Worm (Caenorhabditis elegans): ENCODE results near the gene ZC455.1.

Gene ZC455.1

ce11 chrV:12780248-12780647, 6.9 kb downstream of the ZC455.1 start (continued):
- TF ChIP-seq ceh-27 (GFP tag; optimal IDR thresholded peaks at IDR 0.05) (peak; percentile 75), somi-1 (GFP tag; optimal IDR thresholded peaks at IDR 0.05) (peak; percentile 65), F57C9.4 (tag; optimal IDR thresholded peaks at IDR 0.05) (no peak), snpc-1.3 (tag; optimal IDR thresholded peaks at IDR 0.05; ENCODE audit: insufficient read depth) (peak; percentile 69), K12H6.12 (tag; optimal IDR thresholded peaks at IDR 0.05) (peak; percentile 44), pbrm-1 (GFP tag; IDR thresholded peaks at IDR 0.05) (peak; percentile 81), nhr-90 (tag; optimal IDR thresholded peaks at IDR 0.05) (peak; percentile 75), snpc-1.1 (tag; optimal IDR thresholded peaks at IDR 0.05; ENCODE audit: insufficient read depth) (peak; percentile 2), rpc-1 (optimal IDR thresholded peaks at IDR 0.05) (peak; percentile 87), rpc-1 (tag; optimal IDR thresholded peaks at IDR 0.05) (peak; percentile 89), aptf-2 (GFP tag; conservative IDR thresholded peaks at IDR 0.05) (peak; percentile 64; the same call in 1 of the 2 replicates), cebp-1 (GFP tag; IDR thresholded peaks at IDR 0.05) (0 out of 2 replicates have a peak, but pooled peaks have one; percentile 60), cebp-1 (tag; optimal IDR thresholded peaks at IDR 0.05) (no peak), Y56A3A.18 (GFP tag; IDR thresholded peaks at IDR 0.05) (peak; percentile 79), F22D6.2 (tag; optimal IDR thresholded peaks at IDR 0.05) (no peak), akir-1 (GFP tag; optimal IDR thresholded peaks at IDR 0.05) (no peak), attf-6 (GFP tag; IDR thresholded peaks at IDR 0.05) (no peak), ztf-25 (GFP tag; IDR thresholded peaks at IDR 0.05) (peak; percentile 85), ceh-40 (GFP tag; IDR thresholded peaks at IDR 0.05) (peak; percentile 78; the same call in 1 of the 2 replicates), lin-40 (tag; optimal IDR thresholded peaks at IDR 0.05) (peak; percentile 14), F55B11.4 (tag; optimal IDR thresholded peaks at IDR 0.05; ENCODE audit: borderline replicate concordance, insufficient read depth) (no peak), let-526 (GFP tag; IDR thresholded peaks at IDR 0.05) (peak; percentile 60; the same call in 1 of the 2 replicates), aptf-3 (GFP tag; IDR thresholded peaks at IDR 0.05) (0 out of 2 replicates have a peak, but pooled peaks have one; percentile 26), nhr-27 (tag; optimal IDR thresholded peaks at IDR 0.05) (peak; percentile 17), repo-1 (tag; optimal IDR thresholded peaks at IDR 0.05) (peak; percentile 15), ceh-58 (GFP tag; IDR thresholded peaks at IDR 0.05) (peak; percentile 83; the same call in 1 of the 2 replicates), ztf-6 (GFP tag; IDR thresholded peaks at IDR 0.05) (0 out of 2 replicates have a peak, but pooled peaks have one; percentile 53)

- no peak for TF ChIP-seq let-607 (tag; optimal IDR thresholded peaks at IDR 0.05)
- no peak for TF ChIP-seq attf-6 (GFP tag; IDR thresholded peaks at IDR 0.05)
- TF ChIP-seq ceh-40 (GFP tag; IDR thresholded peaks at IDR 0.05) = no peak
- no peak for TF ChIP-seq ets-4 (GFP tag; optimal IDR thresholded peaks at IDR 0.05)
- TF ChIP-seq tbx-9 (tag; optimal IDR thresholded peaks at IDR 0.05; ENCODE audit: borderline replicate concordance) = no peak
- no peak for TF ChIP-seq K12H6.12 (tag; optimal IDR thresholded peaks at IDR 0.05)
- TF ChIP-seq xnd-1 (tag; optimal IDR thresholded peaks at IDR 0.05) = no peak
- TF ChIP-seq hlh-12 (tag; optimal IDR thresholded peaks at IDR 0.05) = no peak
- no peak for TF ChIP-seq ztf-22 (GFP tag; optimal IDR thresholded peaks at IDR 0.05)
- TF ChIP-seq F52B5.7 (tag; optimal IDR thresholded peaks at IDR 0.05) = no peak
- no peak for TF ChIP-seq nhr-120 (GFP tag; IDR thresholded peaks at IDR 0.05)
- no peak for TF ChIP-seq pbrm-1 (GFP tag; IDR thresholded peaks at IDR 0.05)
- no peak for TF ChIP-seq ceh-79 (tag; optimal IDR thresholded peaks at IDR 0.05)
- TF ChIP-seq D2030.7 (GFP tag; IDR thresholded peaks at IDR 0.05) = no peak
Observed at ce11 chrV:12784861-12785260, 11.5 kb downstream of the ZC455.1 start, which contains the start of gene sre-20. Gene sre-20, minus strand, starts transcription at chrV:12784961.

Data from whole organism, young adult.